Worm (Caenorhabditis elegans) whole organism, midembryonic: ENCODE measurements around the gene elo-7.

Experiments
- T22C8.4 ChIP-seq: fragments of 200-800 bp; sonication (Bioruptor generic); IDR thresholded peaks from 2 replicates; pipeline ENCODE4 v1.3.6; 2022; ENCODE audit warnings: missing genetic modification characterization, missing compliant biosample characterization
- cog-1 ChIP-seq: sonication (generic microtip); optimal IDR thresholded peaks from 2 replicates; lab custom pipeline; 2016; ENCODE audit warnings: missing genetic modification characterization, missing compliant biosample characterization
- flt-1 ChIP-seq: fragments of 200-800 bp; sonication (Bioruptor generic); IDR thresholded peaks from 2 replicates; pipeline ENCODE4 v1.3.6; 2022; ENCODE audit warnings: missing genetic modification characterization, missing compliant biosample characterization
- klf-2 ChIP-seq: fragments of 200-800 bp; sonication (Bioruptor generic); conservative IDR thresholded peaks from 2 replicates; pipeline ENCODE4 v1.3.6; 2022; ENCODE audit warnings: missing genetic modification reagents, missing genetic modification characterization, missing compliant biosample characterization
- med-1 ChIP-seq: sonication (generic microtip); optimal IDR thresholded peaks from 2 replicates; lab custom pipeline; 2017; ENCODE audit warnings: missing genetic modification characterization, mild to moderate bottlenecking, missing compliant biosample characterization, antibody characterized with exemption, missing genetic modification reagents; ENCODE audit not compliant: insufficient read depth
- ref-1 ChIP-seq: fragments of 200-800 bp; sonication (Bioruptor generic); conservative IDR thresholded peaks from 2 replicates; pipeline ENCODE4 v1.3.6; 2022; ENCODE audit warnings: missing genetic modification reagents, missing genetic modification characterization, missing compliant biosample characterization
- tab-1 ChIP-seq: fragments of 200-800 bp; sonication (Bioruptor generic); IDR thresholded peaks from 2 replicates; pipeline ENCODE4 v1.3.6; 2022; ENCODE audit warnings: missing genetic modification characterization, missing compliant biosample characterization
- ztf-23 ChIP-seq: fragments of 200-800 bp; sonication (Bioruptor generic); IDR thresholded peaks from 2 replicates; pipeline ENCODE4 v1.3.6; 2022; ENCODE audit warnings: missing genetic modification reagents, missing genetic modification characterization, missing compliant biosample characterization
- ztf-29 ChIP-seq: fragments of 200-800 bp; sonication (Bioruptor generic); IDR thresholded peaks from 2 replicates; pipeline ENCODE4 v1.3.6; 2022; ENCODE audit warnings: missing genetic modification reagents, missing genetic modification characterization, missing compliant biosample characterization

elo-7 gene

DNA sequence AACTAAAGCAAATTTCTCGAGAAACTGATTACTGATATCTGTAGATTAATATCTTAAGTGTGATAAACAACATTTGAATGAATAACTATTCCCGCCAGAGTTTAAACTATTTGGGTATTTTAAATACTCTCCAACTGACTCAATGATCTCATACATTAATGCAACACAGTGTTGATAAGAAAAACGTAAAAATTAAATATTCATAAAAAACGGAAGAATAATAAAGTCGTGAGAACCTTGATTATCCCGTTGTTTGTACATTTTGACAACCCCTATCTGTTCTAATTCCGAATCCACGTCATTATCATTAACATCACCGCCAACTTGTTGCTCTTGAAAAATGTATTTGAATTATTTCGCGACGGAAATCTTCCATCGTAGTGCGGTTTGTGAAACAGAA, at the start of gene elo-7:
Gene elo-7, plus strand, starts transcription at position 301 of the 400 bp plus-strand sequence.
- TF ChIP-seq ztf-23 (GFP tag; lab: Robert Waterston, UW): no peak
- no peak for TF ChIP-seq ztf-29
- no peak for TF ChIP-seq T22C8.4 (GFP tag; lab: Robert Waterston, UW)
- no peak for TF ChIP-seq ref-1
- no peak for TF ChIP-seq klf-2 (GFP tag; lab: Robert Waterston, UW)
- no peak for TF ChIP-seq cog-1 (tag; lab: Kevin White, UChicago)
- TF ChIP-seq flt-1 (GFP tag; lab: Robert Waterston, UW): no peak
- TF ChIP-seq tab-1 (GFP tag; lab: Robert Waterston, UW): no peak
- TF ChIP-seq med-1 (GFP tag; lab: Kevin White, UChicago): no peak

DNA sequence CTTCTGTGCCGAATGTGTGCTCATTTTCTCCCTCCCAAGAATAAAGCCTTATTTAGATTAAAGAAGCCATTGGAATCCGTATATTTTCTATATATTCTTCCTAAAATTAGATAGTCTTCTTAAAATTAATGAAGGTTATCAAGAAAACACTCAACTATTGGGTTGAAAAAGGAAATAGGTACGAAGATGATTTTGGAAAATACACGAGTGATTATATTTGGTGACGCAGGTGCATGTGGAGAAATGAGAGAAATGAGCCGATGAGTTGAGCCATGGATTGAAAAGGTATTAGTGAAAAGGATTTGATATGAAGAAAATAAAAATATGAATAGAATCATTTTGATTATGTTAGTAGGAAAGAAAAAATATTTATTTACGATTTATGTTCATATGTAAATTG, 48.8 kb upstream of the elo-7 start, which contains the start of gene cng-3:
Gene cng-3, minus strand, starts transcription at position 102 of the 400 bp plus-strand sequence.
- TF ChIP-seq ref-1: no peak
- TF ChIP-seq flt-1 (GFP tag; lab: Robert Waterston, UW): no peak
- TF ChIP-seq cog-1 (tag; lab: Kevin White, UChicago): no peak
- TF ChIP-seq med-1 (GFP tag; lab: Kevin White, UChicago): no peak
- TF ChIP-seq tab-1 (GFP tag; lab: Robert Waterston, UW): no peak
- no peak for TF ChIP-seq ztf-23 (GFP tag; lab: Robert Waterston, UW)
- no peak for TF ChIP-seq ztf-29
- no peak for TF ChIP-seq klf-2 (GFP tag; lab: Robert Waterston, UW)
- TF ChIP-seq T22C8.4 (GFP tag; lab: Robert Waterston, UW): no peak

DNA sequence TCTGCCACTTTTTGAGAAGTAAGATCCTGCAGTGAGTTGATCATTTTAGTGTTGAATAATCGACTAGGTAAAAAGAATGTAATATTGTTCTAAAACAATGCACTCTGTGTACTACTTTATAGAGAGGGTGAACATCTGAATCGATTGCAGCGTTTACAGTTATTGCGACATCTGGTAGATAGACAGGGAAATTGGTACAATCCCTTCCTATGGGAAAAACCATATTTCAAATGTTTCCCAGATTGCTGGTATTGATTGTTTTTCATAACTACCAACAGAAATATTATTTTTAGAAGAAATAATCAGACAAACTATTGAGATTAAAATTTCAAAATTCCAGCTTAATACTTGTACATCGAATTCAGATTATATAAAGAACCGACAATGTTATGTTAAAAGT, 44.7 kb upstream of the elo-7 start, which contains the start of gene gadr-2:
Gene gadr-2, minus strand, starts transcription at position 101 of the 400 bp plus-strand sequence.
- no peak for TF ChIP-seq tab-1 (GFP tag; lab: Robert Waterston, UW)

DNA sequence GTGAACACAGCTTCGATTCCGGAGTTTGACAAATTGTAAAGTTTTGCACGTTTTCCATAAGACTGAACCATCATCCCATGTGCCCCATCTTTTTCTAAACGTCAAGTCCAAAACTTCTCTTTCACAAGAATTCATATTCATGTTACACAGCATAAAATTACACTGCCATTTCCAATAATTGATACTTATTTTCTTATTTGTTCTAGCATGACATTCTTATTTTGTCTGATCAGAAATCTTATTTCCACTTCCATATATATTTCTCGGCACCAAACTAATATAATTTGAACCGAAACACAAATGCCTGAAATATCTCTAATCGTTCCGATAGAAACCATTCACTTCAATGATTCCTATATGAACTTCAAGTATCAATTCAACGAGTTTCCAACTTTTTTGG, 43.8 kb upstream of the elo-7 start, which contains the start of gene sru-2:
Gene sru-2, plus strand, starts transcription at position 301 of the 400 bp plus-strand sequence.
- TF ChIP-seq T22C8.4 (GFP tag; lab: Robert Waterston, UW) (no peak), tab-1 (GFP tag; lab: Robert Waterston, UW) (no peak), cog-1 (tag; lab: Kevin White, UChicago) (no peak), ztf-29 (no peak), ref-1 (no peak), med-1 (GFP tag; lab: Kevin White, UChicago) (no peak), ztf-23 (GFP tag; lab: Robert Waterston, UW) (no peak), klf-2 (GFP tag; lab: Robert Waterston, UW) (no peak), flt-1 (GFP tag; lab: Robert Waterston, UW) (no peak)

DNA sequence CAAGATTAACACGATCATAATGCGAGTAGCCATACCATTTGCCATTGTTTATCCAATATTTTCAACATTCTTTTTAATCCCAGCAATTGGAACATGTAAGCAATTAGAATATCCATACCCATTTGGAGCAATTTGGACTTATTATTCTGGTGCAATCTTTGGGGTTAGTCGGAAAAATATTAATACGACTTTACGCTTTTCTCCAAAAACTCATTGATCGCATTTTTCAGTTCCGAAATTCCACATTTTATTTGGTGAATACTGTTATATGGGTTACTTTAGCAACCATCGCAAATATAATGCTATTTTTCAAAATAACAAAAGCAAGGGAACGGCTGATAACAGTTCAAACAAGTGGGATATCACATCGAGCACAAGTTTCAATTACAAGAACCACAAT, 43.0 kb upstream of the elo-7 start:
- TF ChIP-seq flt-1 (GFP tag; lab: Robert Waterston, UW) (no peak), ref-1 (no peak), T22C8.4 (GFP tag; lab: Robert Waterston, UW) (no peak), cog-1 (tag; lab: Kevin White, UChicago) (no peak), med-1 (GFP tag; lab: Kevin White, UChicago) (no peak), ztf-29 (no peak), tab-1 (GFP tag; lab: Robert Waterston, UW) (no peak), ztf-23 (GFP tag; lab: Robert Waterston, UW) (no peak), klf-2 (GFP tag; lab: Robert Waterston, UW) (no peak)

DNA sequence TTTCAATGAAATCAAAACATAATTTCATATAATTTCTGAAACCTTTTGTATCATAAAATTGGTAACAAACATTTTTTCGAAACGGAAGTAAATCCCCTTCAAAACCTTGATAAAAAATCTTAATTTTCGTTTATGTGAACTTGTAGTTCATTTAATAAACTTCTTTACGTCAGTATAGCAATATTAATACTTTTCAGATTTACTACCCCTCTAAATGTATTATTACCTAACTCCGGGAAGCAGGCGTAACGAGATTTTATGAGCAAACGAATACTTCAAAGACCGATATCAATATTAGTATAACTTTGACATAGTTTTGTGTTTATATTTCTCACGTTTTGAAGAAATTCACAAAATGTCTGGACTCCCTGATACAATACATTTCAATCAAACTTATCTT, 41.4 kb upstream of the elo-7 start, which contains the start of gene sru-1:
Gene sru-1, plus strand, starts transcription at position 301 of the 400 bp plus-strand sequence.
- TF ChIP-seq ztf-23 (GFP tag; lab: Robert Waterston, UW) (no peak), klf-2 (GFP tag; lab: Robert Waterston, UW) (no peak), tab-1 (GFP tag; lab: Robert Waterston, UW) (no peak), T22C8.4 (GFP tag; lab: Robert Waterston, UW) (no peak), ztf-29 (no peak), flt-1 (GFP tag; lab: Robert Waterston, UW) (no peak), med-1 (GFP tag; lab: Kevin White, UChicago) (no peak), ref-1 (no peak), cog-1 (tag; lab: Kevin White, UChicago) (no peak)

DNA sequence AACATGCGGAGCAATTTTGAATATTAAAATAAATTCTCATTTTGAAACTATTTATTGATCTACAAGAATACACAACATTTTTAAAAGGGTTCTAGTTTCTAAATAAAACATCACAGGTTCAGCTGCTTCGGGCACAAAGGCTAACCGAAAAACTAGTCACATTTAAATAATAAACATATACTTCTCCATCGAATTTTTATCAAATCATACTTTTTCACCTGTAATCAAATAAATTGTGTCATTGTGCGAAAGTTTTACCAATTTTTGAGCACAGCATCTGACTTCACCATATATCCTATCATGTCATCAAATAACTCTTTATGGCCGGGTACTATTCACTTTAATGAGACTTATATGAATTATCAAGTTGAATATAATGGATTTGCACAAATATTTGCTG, 39.4 kb upstream of the elo-7 start, which contains the start of gene sru-6:
Gene sru-6, plus strand, starts transcription at position 301 of the 400 bp plus-strand sequence.
- no peak for TF ChIP-seq ztf-23 (GFP tag; lab: Robert Waterston, UW)

DNA sequence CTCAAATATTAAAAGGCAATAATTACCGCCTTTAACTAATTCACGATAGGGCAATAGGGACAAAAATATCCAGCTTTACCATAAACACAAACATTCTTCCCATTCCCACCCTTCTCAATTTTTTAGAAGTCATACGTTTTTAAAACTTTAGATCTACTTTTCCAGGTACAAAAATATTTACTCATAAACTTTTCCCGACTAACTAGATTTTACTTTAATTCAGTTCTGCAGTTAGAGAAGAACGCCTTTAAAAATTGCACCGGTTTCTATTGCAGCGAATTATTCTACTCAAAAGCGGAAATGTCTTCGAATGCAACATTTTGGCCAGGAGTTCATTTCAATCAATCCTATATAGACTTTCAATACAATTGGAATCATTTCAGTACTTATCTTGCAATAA, 33.4 kb upstream of the elo-7 start, which contains the start of gene sru-3:
Gene sru-3, plus strand, starts transcription at position 301 of the 400 bp plus-strand sequence.
- TF ChIP-seq cog-1 (tag; lab: Kevin White, UChicago) (no peak), tab-1 (GFP tag; lab: Robert Waterston, UW) (no peak), klf-2 (GFP tag; lab: Robert Waterston, UW) (no peak), flt-1 (GFP tag; lab: Robert Waterston, UW) (no peak), ztf-29 (no peak), med-1 (GFP tag; lab: Kevin White, UChicago) (no peak), T22C8.4 (GFP tag; lab: Robert Waterston, UW) (no peak)

DNA sequence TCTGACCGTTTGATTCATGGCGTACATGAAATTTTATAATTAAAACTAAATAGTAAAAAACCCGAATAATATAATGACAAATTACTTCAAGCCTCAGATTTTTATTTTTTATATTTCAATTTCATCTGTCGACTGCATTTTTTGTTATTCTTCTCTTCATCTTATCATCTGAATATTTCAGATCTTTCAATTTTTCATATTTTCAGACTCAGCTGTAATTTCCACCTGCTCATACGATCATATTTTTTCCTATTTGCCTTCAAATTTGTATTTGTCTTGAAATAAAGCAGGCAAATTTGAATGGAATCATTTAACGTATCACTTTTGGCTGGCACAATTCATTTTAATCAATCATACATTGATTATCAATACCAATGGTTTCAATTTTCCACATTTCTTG, 31.7 kb upstream of the elo-7 start, which contains the start of gene sru-4:
Gene sru-4, plus strand, starts transcription at position 301 of the 400 bp plus-strand sequence.
- TF ChIP-seq ref-1 (no peak), med-1 (GFP tag; lab: Kevin White, UChicago) (no peak), ztf-23 (GFP tag; lab: Robert Waterston, UW) (no peak), T22C8.4 (GFP tag; lab: Robert Waterston, UW) (no peak), klf-2 (GFP tag; lab: Robert Waterston, UW) (no peak), cog-1 (tag; lab: Kevin White, UChicago) (no peak), tab-1 (GFP tag; lab: Robert Waterston, UW) (no peak)

DNA sequence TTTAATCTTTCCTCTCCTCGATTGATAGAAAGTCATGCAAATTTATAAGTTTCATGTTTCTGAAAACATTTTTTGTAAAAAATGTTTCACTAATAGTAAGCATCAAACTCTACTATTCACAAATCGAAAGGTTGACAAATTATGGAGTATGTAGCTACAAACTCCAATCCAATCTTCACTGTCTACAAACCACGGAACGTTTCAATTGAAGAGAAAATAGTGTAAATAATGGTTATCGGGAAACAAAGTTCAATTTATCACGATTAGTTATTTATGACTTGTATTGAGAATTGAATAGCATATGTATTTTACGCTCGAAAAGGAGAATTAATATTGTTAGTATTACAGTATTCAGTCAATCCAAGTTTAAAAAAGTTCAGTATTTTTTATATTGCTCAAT, 30.1 kb upstream of the elo-7 start:
- TF ChIP-seq flt-1 (GFP tag; lab: Robert Waterston, UW) (no peak), cog-1 (tag; lab: Kevin White, UChicago) (no peak), ref-1 (no peak), ztf-29 (no peak), T22C8.4 (GFP tag; lab: Robert Waterston, UW) (no peak), tab-1 (GFP tag; lab: Robert Waterston, UW) (no peak)
